Worm (Caenorhabditis elegans): ENCODE results near the gene srj-19.
"Not testable (repeated sequence)": the region's sequence is repeated elsewhere in the genome, so short reads cannot be mapped to it uniquely, and the experiment has no call there.

The srj-19 gene

ce11 chrV:2598830-2599229 lies 28.3 kb upstream of the srj-19 start, which contains the start of gene F53E10.5:
TSS of gene F53E10.5 (minus strand) at chrV:2598930.
- TF ChIP-seq nhr-28, elt-3, nhr-237 (tag; optimal IDR thresholded peaks at IDR 0.05): not testable (repeated sequence)

ce11 chrV:2595720-2596119 lies 25.2 kb upstream of the srj-19 start:
- TF ChIP-seq sptf-1 (tag; optimal IDR thresholded peaks at IDR 0.05) (no peak), ceh-83 (GFP tag; optimal IDR thresholded peaks at IDR 0.05) (no peak), sem-2 (GFP tag; optimal IDR thresholded peaks at IDR 0.05) (no peak), lin-32 (GFP tag; optimal IDR thresholded peaks at IDR 0.05) (no peak)

ce11 chrV:2592173-2592676 lies 21.7 kb upstream of the srj-19 start, which contains the start of gene irg-3:
TSS of gene irg-3 (plus strand) at chrV:2592591.
- TF ChIP-seq drap-1 (GFP tag; optimal IDR thresholded peaks at IDR 0.05) = no peak

- no peak for TF ChIP-seq blmp-1 (tag; optimal IDR thresholded peaks at IDR 0.05)
Observed at ce11 chrV:2589834-2590233, 19.3 kb upstream of the srj-19 start.

ce11 chrV:2585727-2586126 lies 15.2 kb upstream of the srj-19 start, which contains the start of gene C29G2.6:
TSS of gene C29G2.6 (minus strand) at chrV:2585908.
- no peak for TF ChIP-seq ceh-39 (tag; optimal IDR thresholded peaks at IDR 0.05)

ce11 chrV:2580598-2580997 lies 10.1 kb upstream of the srj-19 start, which contains the start of gene C29G2.3:
TSS of gene C29G2.3 (plus strand) at chrV:2580898.
- no peak for TF ChIP-seq elt-3 (tag; optimal IDR thresholded peaks at IDR 0.05)
- no peak for TF ChIP-seq elt-1 (tag; optimal IDR thresholded peaks at IDR 0.05; ENCODE audit: borderline replicate concordance, insufficient read depth)
- no peak for TF ChIP-seq sptf-1 (tag; optimal IDR thresholded peaks at IDR 0.05)
- no peak for TF ChIP-seq cnd-1 (tag; optimal IDR thresholded peaks at IDR 0.05)
- no peak for TF ChIP-seq nhr-2 (tag; optimal IDR thresholded peaks at IDR 0.05)
- TF ChIP-seq nhr-12 (tag; optimal IDR thresholded peaks at IDR 0.05) = no peak
- TF ChIP-seq flh-1 (GFP tag; optimal IDR thresholded peaks at IDR 0.05) = no peak
- TF ChIP-seq drap-1 (GFP tag; optimal IDR thresholded peaks at IDR 0.05) = no peak
- TF ChIP-seq ceh-83 (GFP tag; optimal IDR thresholded peaks at IDR 0.05) = no peak
- TF ChIP-seq hlh-1 (tag; optimal IDR thresholded peaks at IDR 0.05) = no peak
- no peak for TF ChIP-seq nhr-237 (tag; optimal IDR thresholded peaks at IDR 0.05)

- no peak for TF ChIP-seq ceh-39 (tag; optimal IDR thresholded peaks at IDR 0.05)
- TF ChIP-seq snpc-4 (tag; optimal IDR thresholded peaks at IDR 0.05) = no peak
- no peak for TF ChIP-seq zip-8 (tag; optimal IDR thresholded peaks at IDR 0.05)
- TF ChIP-seq ces-1 (GFP tag; optimal IDR thresholded peaks at IDR 0.05) = no peak
- no peak for TF ChIP-seq mab-5 (tag; optimal IDR thresholded peaks at IDR 0.05)
- no peak for TF ChIP-seq ceh-43 (GFP tag; optimal IDR thresholded peaks at IDR 0.05)
- no peak for TF ChIP-seq nhr-28 (tag; optimal IDR thresholded peaks at IDR 0.05)
- no peak for TF ChIP-seq unc-39 (tag; optimal IDR thresholded peaks at IDR 0.05)
- no peak for TF ChIP-seq tbx-8 (GFP tag; optimal IDR thresholded peaks at IDR 0.05)
- TF ChIP-seq sptf-1 (tag; optimal IDR thresholded peaks at IDR 0.05) = no peak
- TF ChIP-seq elt-3 (tag; optimal IDR thresholded peaks at IDR 0.05) = no peak
- no peak for TF ChIP-seq bed-3 (GFP tag; optimal IDR thresholded peaks at IDR 0.05)
- no peak for TF ChIP-seq flh-1 (GFP tag; optimal IDR thresholded peaks at IDR 0.05)
Observed at ce11 chrV:2577603-2578002, 7.1 kb upstream of the srj-19 start, which contains the start of gene srt-4. TSS of gene srt-4 (plus strand) at chrV:2577903.

ce11 chrV:2575716-2576115 lies 5.2 kb upstream of the srj-19 start:
- TF ChIP-seq mab-5 (tag; optimal IDR thresholded peaks at IDR 0.05) = no peak
- TF ChIP-seq unc-39 (tag; optimal IDR thresholded peaks at IDR 0.05) = no peak
- TF ChIP-seq elt-1 (tag; optimal IDR thresholded peaks at IDR 0.05; ENCODE audit: borderline replicate concordance, insufficient read depth) = no peak
- no peak for TF ChIP-seq snpc-4 (tag; optimal IDR thresholded peaks at IDR 0.05)
- TF ChIP-seq ham-2 (GFP tag; optimal IDR thresholded peaks at IDR 0.05) = no peak
- TF ChIP-seq mls-2 (tag; optimal IDR thresholded peaks at IDR 0.05) = no peak
- no peak for TF ChIP-seq mep-1 (tag; optimal IDR thresholded peaks at IDR 0.05)
- TF ChIP-seq lin-32 (GFP tag; optimal IDR thresholded peaks at IDR 0.05) = no peak
- no peak for TF ChIP-seq ceh-83 (GFP tag; optimal IDR thresholded peaks at IDR 0.05)
- TF ChIP-seq nhr-76 (tag; optimal IDR thresholded peaks at IDR 0.05) = no peak
- no peak for TF ChIP-seq blmp-1 (tag; optimal IDR thresholded peaks at IDR 0.05)
- TF ChIP-seq unc-62 (GFP tag; optimal IDR thresholded peaks at IDR 0.05) = no peak
- TF ChIP-seq ceh-39 (tag; optimal IDR thresholded peaks at IDR 0.05) = no peak
- no peak for TF ChIP-seq unc-120 (tag; optimal IDR thresholded peaks at IDR 0.05; ENCODE audit: poor library complexity, severe bottlenecking)
- no peak for TF ChIP-seq elt-3 (tag; optimal IDR thresholded peaks at IDR 0.05)
